Fruit fly (Drosophila melanogaster): Measurements from ENCODE around the gene CG10749.

Gene CG10749

dm6 chr3L:13006490-13006889, 34.2 kb downstream of the CG10749 start, which contains the start of gene CG11263 (continued):
- TF ChIP-seq schlank (tag; optimal IDR thresholded peaks at IDR 0.05) (no peak), en (GFP tag; optimal IDR thresholded peaks at IDR 0.05) (no peak), NfI (GFP tag; optimal IDR thresholded peaks at IDR 0.05) (peak; percentile 34), amos (GFP tag; IDR thresholded peaks at IDR 0.05; ENCODE audit: partially characterized antibody) (peak; percentile 82), CG10431 (GFP tag; optimal IDR thresholded peaks at IDR 0.05) (no peak), Dref (GFP tag; IDR thresholded peaks at IDR 0.05) (peak; percentile 96), fd3F (GFP tag; optimal IDR thresholded peaks at IDR 0.05) (no peak), wdn (GFP tag; IDR thresholded peaks at IDR 0.05) (no peak), yki (optimal IDR thresholded peaks at IDR 0.05) (no peak), CG7271 (tag; optimal IDR thresholded peaks at IDR 0.05) (no peak), cg (GFP tag; optimal IDR thresholded peaks at IDR 0.05) (no peak), CG1792 (GFP tag; optimal IDR thresholded peaks at IDR 0.05) (peak; percentile 38), crol (GFP tag; IDR thresholded peaks at IDR 0.05) (no peak), oc (tag; optimal IDR thresholded peaks at IDR 0.05) (no peak), CHES-1-like (GFP tag; optimal IDR thresholded peaks at IDR 0.05) (peak; percentile 45), CG14860 (GFP tag; IDR thresholded peaks at IDR 0.05; ENCODE audit: partially characterized antibody) (peak; percentile 86), CG4707 (GFP tag; optimal IDR thresholded peaks at IDR 0.05) (no peak), Blimp-1 (GFP tag; optimal IDR thresholded peaks at IDR 0.05) (no peak), CG4282 (GFP tag; optimal IDR thresholded peaks at IDR 0.05) (no peak), dimm (GFP tag; IDR thresholded peaks at IDR 0.05) (no peak), eyg (GFP tag; optimal IDR thresholded peaks at IDR 0.05) (peak; percentile 22), zfh2 (GFP tag; optimal IDR thresholded peaks at IDR 0.05) (peak; percentile 57), cad (GFP tag; optimal IDR thresholded peaks at IDR 0.05) (no peak), shn (GFP tag; optimal IDR thresholded peaks at IDR 0.05) (peak; percentile 39), Side (GFP tag; optimal IDR thresholded peaks at IDR 0.05) (peak; percentile 66), her (GFP tag; optimal IDR thresholded peaks at IDR 0.05) (peak; percentile 53), CG11093 (GFP tag; IDR thresholded peaks at IDR 0.05) (no peak), hb (GFP tag; IDR thresholded peaks at IDR 0.05; ENCODE audit: partially characterized antibody) (peak; percentile 83), stc (GFP tag; IDR thresholded peaks at IDR 0.05) (no peak), ap (GFP tag; IDR thresholded peaks at IDR 0.05) (no peak), lmd (GFP tag; IDR thresholded peaks at IDR 0.05) (no peak; the same call in 1 of the 2 replicates), CG2875 (GFP tag; optimal IDR thresholded peaks at IDR 0.05) (no peak), pan (optimal IDR thresholded peaks at IDR 0.05) (no peak), pan (GFP tag; optimal IDR thresholded peaks at IDR 0.05 in 1 of 2, IDR thresholded peaks at IDR 0.05 in 1 of 2) (peak in 1 of 2 experiments; percentile 42), CG10462 (GFP tag; optimal IDR thresholded peaks at IDR 0.05) (no peak), Fer2 (tag; optimal IDR thresholded peaks at IDR 0.05) (no peak), E2f2 (GFP tag; IDR thresholded peaks at IDR 0.05) (peak; percentile 75), sima (GFP tag; optimal IDR thresholded peaks at IDR 0.05) (no peak), Xrp1 (GFP tag; IDR thresholded peaks at IDR 0.05) (peak; percentile 60; the same call in 1 of the 2 replicates), CG17912 (GFP tag; optimal IDR thresholded peaks at IDR 0.05) (no peak), CG17361 (GFP tag; IDR thresholded peaks at IDR 0.05) (peak; percentile 37; the same call in 1 of the 3 replicates), CG10654 (GFP tag; optimal IDR thresholded peaks at IDR 0.05) (no peak), CG8944 (GFP tag; optimal IDR thresholded peaks at IDR 0.05) (peak; percentile 50), hth (optimal IDR thresholded peaks at IDR 0.05) (no peak), CG6272 (GFP tag; IDR thresholded peaks at IDR 0.05) (no peak), CG2120 (GFP tag; optimal IDR thresholded peaks at IDR 0.05) (peak; percentile 74), nerfin-2 (GFP tag; IDR thresholded peaks at IDR 0.05; ENCODE audit: partially characterized antibody) (peak; percentile 80), CG2129 (GFP tag; IDR thresholded peaks at IDR 0.05; ENCODE audit: partially characterized antibody) (peak; percentile 55; the same call in 1 of the 2 replicates), slou (GFP tag; optimal IDR thresholded peaks at IDR 0.05) (peak; percentile 64), ttk (GFP tag; IDR thresholded peaks at IDR 0.05) (no peak), CG31365 (tag; optimal IDR thresholded peaks at IDR 0.05) (no peak), CG10321 (GFP tag; IDR thresholded peaks at IDR 0.05) (no peak), CG4854 (GFP tag; optimal IDR thresholded peaks at IDR 0.05) (peak; percentile 50)
